Worm (Caenorhabditis elegans) whole organism, L2 larva: ENCODE measurements around the gene fbxb-62.

Experiments
- alr-1 ChIP-seq: fragments of 150-350 bp; optimal IDR thresholded peaks from 2 replicates; lab custom pipeline; 2014; ENCODE audit warnings: missing biosample characterization, missing genetic modification characterization
- ceh-16 ChIP-seq: fragments of 150-350 bp; optimal IDR thresholded peaks from 2 replicates; lab custom pipeline; 2014; ENCODE audit warnings: missing biosample characterization, missing genetic modification characterization
- ceh-82 ChIP-seq: fragments of 150-350 bp; optimal IDR thresholded peaks from 2 replicates; lab custom pipeline; 2014; ENCODE audit warnings: missing biosample characterization, missing genetic modification characterization
- egl-27 ChIP-seq: sonication (generic microtip); optimal IDR thresholded peaks from 3 replicates; lab custom pipeline; 2017; ENCODE audit warnings: missing biosample characterization, missing genetic modification reagents, missing genetic modification characterization
- elt-3 ChIP-seq: sonication (generic microtip); optimal IDR thresholded peaks from 2 replicates; lab custom pipeline; 2017; ENCODE audit warnings: missing biosample characterization, missing genetic modification characterization
- fos-1 ChIP-seq: fragments of 150-350 bp; optimal IDR thresholded peaks from 2 replicates; lab custom pipeline; 2014; ENCODE audit warnings: missing biosample characterization, missing genetic modification characterization
- mdl-1 ChIP-seq, 2 experiments: fragments of 150-350 bp in 1 of 2; sonication (generic microtip) in 1 of 2; optimal IDR thresholded peaks; 2 replicates each; lab custom pipeline; 2017; ENCODE audit warnings: missing biosample characterization in 2 of 2, missing genetic modification characterization in 2 of 2
- nhr-11 ChIP-seq: fragments of 150-350 bp; optimal IDR thresholded peaks from 2 replicates; lab custom pipeline; 2014; ENCODE audit warnings: missing biosample characterization, missing genetic modification characterization
- nhr-12 ChIP-seq: fragments of 150-350 bp; optimal IDR thresholded peaks from 2 replicates; lab custom pipeline; 2014; ENCODE audit warnings: missing biosample characterization, missing genetic modification characterization
- nhr-237 ChIP-seq: fragments of 150-350 bp; optimal IDR thresholded peaks from 2 replicates; lab custom pipeline; 2014; ENCODE audit warnings: missing biosample characterization, missing genetic modification characterization
- unc-55 ChIP-seq: fragments of 150-350 bp; sonication (generic microtip); optimal IDR thresholded peaks from 3 replicates; lab custom pipeline; 2014; ENCODE audit warnings: missing biosample characterization, missing genetic modification reagents, missing genetic modification characterization
- unc-62 ChIP-seq: fragments of 150-350 bp; optimal IDR thresholded peaks from 2 replicates; lab custom pipeline; 2014; ENCODE audit warnings: missing biosample characterization, missing genetic modification reagents, missing genetic modification characterization
- zag-1 ChIP-seq: fragments of 150-350 bp; optimal IDR thresholded peaks from 2 replicates; lab custom pipeline; 2014; ENCODE audit warnings: missing biosample characterization, missing genetic modification characterization
- ztf-11 ChIP-seq: sonication (generic microtip); optimal IDR thresholded peaks from 2 replicates; lab custom pipeline; 2017; ENCODE audit warnings: missing biosample characterization, missing genetic modification characterization

- no peak for TF ChIP-seq zag-1
- TF ChIP-seq nhr-237 (tag; lab: Kevin White, UChicago), result no peak
- TF ChIP-seq ztf-11 (tag; lab: Kevin White, UChicago), result no peak
- no peak for TF ChIP-seq egl-27 (tag; lab: Kevin White, UChicago)
- no peak for TF ChIP-seq ceh-16 (tag; lab: Kevin White, UChicago)
- TF ChIP-seq mdl-1 (tag; optimal IDR thresholded peaks at IDR 0.05; lab: Kevin White, UChicago), result no peak
- TF ChIP-seq fos-1, result no peak
- TF ChIP-seq nhr-11 (tag; lab: Kevin White, UChicago), result no peak
- TF ChIP-seq nhr-12 (tag; lab: Kevin White, UChicago), result no peak
- no peak for TF ChIP-seq unc-62 (GFP tag; lab: Kevin White, UChicago)
- no peak for TF ChIP-seq elt-3
- TF ChIP-seq alr-1 (tag; lab: Kevin White, UChicago), result no peak
- TF ChIP-seq ceh-82 (tag; lab: Kevin White, UChicago), result no peak
- TF ChIP-seq unc-55 (GFP tag; lab: Kevin White, UChicago), result no peak
Observed at ce11 chrV:19303589-19304174, 1.8 kb upstream of the fbxb-62 start, which contains the start of the genes fbxb-63 and fbxb-61.
